Fruit fly (Drosophila melanogaster) whole organism, embryonic: ENCODE results near the gene CG46387.

Experiments
- Antp ChIP-seq: fragments of 200-800 bp; sonication (Bioruptor generic); optimal IDR thresholded peaks from 3 replicates; lab custom pipeline; 2016; ENCODE audit warnings: missing biosample characterization, missing genetic modification characterization
- CG10147 ChIP-seq: fragments of 200-800 bp; sonication (Bioruptor generic); optimal IDR thresholded peaks from 2 replicates; lab custom pipeline; 2019; ENCODE audit warnings: missing biosample characterization, mild to moderate bottlenecking, missing genetic modification characterization, moderate library complexity
- CG10274 ChIP-seq: fragments of 200-800 bp; sonication (Bioruptor generic); optimal IDR thresholded peaks from 3 replicates; lab custom pipeline; 2017; ENCODE audit warnings: missing biosample characterization, mild to moderate bottlenecking, missing genetic modification characterization
- CG10654 ChIP-seq: fragments of 200-800 bp; sonication (Bioruptor generic); optimal IDR thresholded peaks from 2 replicates; lab custom pipeline; 2016; ENCODE audit warnings: missing biosample characterization, missing genetic modification characterization
- CG11398 ChIP-seq: fragments of 200-800 bp; sonication (Bioruptor generic); optimal IDR thresholded peaks from 2 replicates; lab custom pipeline; 2016; ENCODE audit warnings: missing biosample characterization, missing genetic modification characterization
- CG12155 ChIP-seq: fragments of 200-800 bp; sonication (Bioruptor generic); optimal IDR thresholded peaks from 3 replicates; lab custom pipeline; 2016; ENCODE audit warnings: missing biosample characterization, missing genetic modification characterization
- CG12236 ChIP-seq: fragments of 200-800 bp; sonication (Bioruptor generic); optimal IDR thresholded peaks from 2 replicates; lab custom pipeline; 2016; ENCODE audit warnings: missing biosample characterization, missing genetic modification characterization
- CG12659 ChIP-seq: fragments of 200-800 bp; sonication (Bioruptor generic); optimal IDR thresholded peaks from 3 replicates; lab custom pipeline; 2017; ENCODE audit warnings: mild to moderate bottlenecking, missing biosample characterization, missing genetic modification reagents, missing genetic modification characterization
- CG13775 ChIP-seq: fragments of 200-800 bp; sonication (Bioruptor generic); optimal IDR thresholded peaks from 3 replicates; lab custom pipeline; 2017; ENCODE audit warnings: missing biosample characterization, mild to moderate bottlenecking, missing genetic modification characterization
- CG13894 ChIP-seq: fragments of 200-800 bp; sonication (Bioruptor generic); optimal IDR thresholded peaks from 3 replicates; lab custom pipeline; 2018; ENCODE audit warnings: missing biosample characterization, mild to moderate bottlenecking, missing genetic modification characterization, moderate library complexity
- CG14710 ChIP-seq: fragments of 200-800 bp; sonication (Bioruptor generic); optimal IDR thresholded peaks from 3 replicates; lab custom pipeline; 2019; ENCODE audit warnings: missing biosample characterization, mild to moderate bottlenecking, missing genetic modification characterization, moderate library complexity
- CG17186 ChIP-seq: fragments of 200-800 bp; sonication (Bioruptor generic); optimal IDR thresholded peaks from 3 replicates; lab custom pipeline; 2017; ENCODE audit warnings: missing biosample characterization, missing genetic modification reagents, missing genetic modification characterization
- CG17361 ChIP-seq: fragments of 200-800 bp; sonication (Bioruptor generic); IDR thresholded peaks from 3 replicates; pipeline ENCODE4 v1.3.6; 2022; ENCODE audit warnings: missing biosample characterization, missing genetic modification characterization
- CG17385 ChIP-seq: fragments of 200-800 bp; sonication (Bioruptor generic); optimal IDR thresholded peaks from 3 replicates; lab custom pipeline; 2018; ENCODE audit warnings: missing biosample characterization, mild to moderate bottlenecking, missing genetic modification characterization
- CG18764 ChIP-seq: fragments of 200-800 bp; sonication (Bioruptor generic); optimal IDR thresholded peaks from 3 replicates; lab custom pipeline; 2016; ENCODE audit warnings: missing biosample characterization, missing genetic modification characterization
- CG3065 ChIP-seq: fragments of 200-800 bp; sonication (Bioruptor generic); optimal IDR thresholded peaks from 2 replicates; lab custom pipeline; 2016; ENCODE audit warnings: missing biosample characterization, missing genetic modification characterization
- CG31441 ChIP-seq: fragments of 200-800 bp; sonication (Bioruptor generic); IDR thresholded peaks from 2 replicates; pipeline ENCODE4 v1.3.6; 2022; ENCODE audit warnings: missing biosample characterization, missing genetic modification characterization
- CG3847 ChIP-seq: fragments of 200-800 bp; sonication (Bioruptor generic); IDR thresholded peaks from 2 replicates; pipeline ENCODE4 v1.3.6; 2022; ENCODE audit warnings: missing biosample characterization, missing genetic modification characterization
- CG4707 ChIP-seq: fragments of 200-800 bp; sonication (Bioruptor generic); optimal IDR thresholded peaks from 2 replicates; lab custom pipeline; 2018; ENCODE audit warnings: missing biosample characterization, mild to moderate bottlenecking, missing genetic modification characterization, moderate library complexity
- CG5245 ChIP-seq: fragments of 200-800 bp; sonication (Bioruptor generic); optimal IDR thresholded peaks from 3 replicates; lab custom pipeline; 2016; ENCODE audit warnings: missing biosample characterization, missing genetic modification characterization
- CG8281 ChIP-seq: fragments of 200-800 bp; sonication (Bioruptor generic); optimal IDR thresholded peaks from 2 replicates; lab custom pipeline; 2018; ENCODE audit warnings: missing biosample characterization, mild to moderate bottlenecking, missing genetic modification characterization, moderate library complexity
- CG8290 ChIP-seq, 3 experiments: fragments of 200-800 bp; sonication (Bioruptor generic); optimal IDR thresholded peaks; 2 replicates each; lab custom pipeline; 2016 to 2019; ENCODE audit warnings: missing biosample characterization in 3 of 3, missing genetic modification characterization in 3 of 3, mild to moderate bottlenecking in 2 of 3, moderate library complexity in 1 of 3
- CG9727 ChIP-seq: fragments of 200-800 bp; sonication (Bioruptor generic); optimal IDR thresholded peaks from 3 replicates; lab custom pipeline; 2017; ENCODE audit warnings: missing biosample characterization, mild to moderate bottlenecking, missing genetic modification characterization
- CoRest ChIP-seq: fragments of 200-800 bp; sonication (Bioruptor generic); optimal IDR thresholded peaks from 3 replicates; lab custom pipeline; 2018; ENCODE audit warnings: missing biosample characterization, mild to moderate bottlenecking, missing genetic modification characterization, moderate library complexity
- Dip3 ChIP-seq: fragments of 200-800 bp; sonication (Bioruptor generic); optimal IDR thresholded peaks from 3 replicates; lab custom pipeline; 2016; ENCODE audit warnings: missing biosample characterization, missing genetic modification characterization
- Drgx ChIP-seq: fragments of 200-800 bp; sonication (Bioruptor generic); IDR thresholded peaks from 2 replicates; pipeline ENCODE4 v1.3.6; 2022; ENCODE audit warnings: missing biosample characterization, missing genetic modification characterization
- Fer3 ChIP-seq: fragments of 200-800 bp; sonication (Bioruptor generic); optimal IDR thresholded peaks from 2 replicates; lab custom pipeline; 2018; ENCODE audit warnings: missing biosample characterization, mild to moderate bottlenecking, missing genetic modification characterization, moderate library complexity
- Hand ChIP-seq: fragments of 200-800 bp; sonication (Bioruptor generic); optimal IDR thresholded peaks from 2 replicates; lab custom pipeline; 2017; ENCODE audit warnings: mild to moderate bottlenecking, missing biosample characterization, missing genetic modification reagents, missing genetic modification characterization
- Max ChIP-seq: fragments of 200-800 bp; sonication (Bioruptor generic); optimal IDR thresholded peaks from 2 replicates; lab custom pipeline; 2016; ENCODE audit warnings: missing biosample characterization, mild to moderate bottlenecking, missing genetic modification characterization
- Mes4 ChIP-seq: fragments of 200-800 bp; sonication (Bioruptor generic); optimal IDR thresholded peaks from 2 replicates; lab custom pipeline; 2016; ENCODE audit warnings: missing biosample characterization, missing genetic modification characterization
- Opbp ChIP-seq: fragments of 200-800 bp; sonication (Bioruptor generic); IDR thresholded peaks from 3 replicates; pipeline ENCODE4 v1.3.6; 2022; ENCODE audit warnings: missing biosample characterization, missing genetic modification characterization; ENCODE audit not compliant: partially characterized antibody
- Sry-δ ChIP-seq: fragments of 200-800 bp; sonication (Bioruptor generic); optimal IDR thresholded peaks from 2 replicates; lab custom pipeline; 2016; ENCODE audit warnings: missing biosample characterization, missing genetic modification characterization
- Vsx1 ChIP-seq: fragments of 200-800 bp; sonication (Bioruptor generic); optimal IDR thresholded peaks from 2 replicates; lab custom pipeline; 2017; ENCODE audit warnings: missing biosample characterization, mild to moderate bottlenecking, missing genetic modification characterization, missing genetic modification reagents
- al ChIP-seq: fragments of 200-800 bp; sonication (Bioruptor generic); IDR thresholded peaks from 2 replicates; pipeline ENCODE4 v1.3.6; 2022; ENCODE audit warnings: missing biosample characterization, missing genetic modification characterization
- amos ChIP-seq: fragments of 200-800 bp; sonication (Bioruptor generic); IDR thresholded peaks from 2 replicates; pipeline ENCODE4 v1.3.6; 2022; ENCODE audit warnings: missing biosample characterization, missing genetic modification characterization; ENCODE audit not compliant: partially characterized antibody
- dpn ChIP-seq, 2 experiments: fragments of 200-800 bp; sonication (Bioruptor generic); optimal IDR thresholded peaks; 3 replicates each; lab custom pipeline; 2016; ENCODE audit warnings: missing biosample characterization in 2 of 2, missing genetic modification characterization in 2 of 2
- fd96Cb ChIP-seq: fragments of 200-800 bp; sonication (Bioruptor generic); optimal IDR thresholded peaks from 2 replicates; lab custom pipeline; 2018; ENCODE audit warnings: missing biosample characterization, mild to moderate bottlenecking, missing genetic modification characterization, moderate library complexity
- fru ChIP-seq: fragments of >200 bp; optimal IDR thresholded peaks from 2 replicates; lab custom pipeline; 2017
- gfzf ChIP-seq: fragments of 200-800 bp; sonication (Bioruptor generic); optimal IDR thresholded peaks from 2 replicates; lab custom pipeline; 2016; ENCODE audit warnings: missing biosample characterization, mild to moderate bottlenecking, missing genetic modification characterization, moderate library complexity
- hbn ChIP-seq: fragments of 200-800 bp; sonication (Bioruptor generic); IDR thresholded peaks from 2 replicates; pipeline ENCODE4 v1.3.6; 2022; ENCODE audit warnings: missing biosample characterization, missing genetic modification characterization; ENCODE audit not compliant: partially characterized antibody
- kni ChIP-seq: fragments of 200-800 bp; sonication (Bioruptor generic); optimal IDR thresholded peaks from 3 replicates; lab custom pipeline; 2017; ENCODE audit warnings: mild to moderate bottlenecking, missing biosample characterization, missing genetic modification reagents, missing genetic modification characterization
- lola ChIP-seq, 3 experiments: fragments of >200 bp in 2 of 3; fragments of 200-800 bp in 1 of 3; sonication (Bioruptor generic) in 1 of 3; optimal IDR thresholded peaks; 2 replicates each; lab custom pipeline; 2017 to 2019; ENCODE audit warnings: missing biosample characterization in 3 of 3, missing genetic modification characterization in 3 of 3, mild to moderate bottlenecking in 1 of 3, moderate library complexity in 1 of 3
- sd ChIP-seq: fragments of 200-800 bp; sonication (Bioruptor generic); optimal IDR thresholded peaks from 3 replicates; lab custom pipeline; 2018; ENCODE audit warnings: missing biosample characterization, mild to moderate bottlenecking, missing genetic modification characterization, moderate library complexity
- sens-2 ChIP-seq: fragments of 200-800 bp; sonication (Bioruptor generic); IDR thresholded peaks from 2 replicates; pipeline ENCODE4 v1.3.6; 2022; ENCODE audit warnings: missing biosample characterization, missing genetic modification characterization
- slbo ChIP-seq: fragments of 200-800 bp; sonication (Bioruptor generic); IDR thresholded peaks from 2 replicates; pipeline ENCODE4 v1.3.6; 2022; ENCODE audit warnings: missing biosample characterization, missing genetic modification characterization
- slou ChIP-seq: fragments of 200-800 bp; sonication (Bioruptor generic); optimal IDR thresholded peaks from 3 replicates; lab custom pipeline; 2016; ENCODE audit warnings: missing biosample characterization, missing genetic modification characterization
- tgo ChIP-seq: fragments of 200-800 bp; sonication (Bioruptor generic); IDR thresholded peaks from 3 replicates; pipeline ENCODE4 v1.3.6; 2022; ENCODE audit warnings: missing biosample characterization, missing genetic modification characterization

CG46387 gene

dm6 chr3L:9859624-9860023 lies 38.8 kb upstream of the CG46387 start, which contains the start of gene CG10809 (continued):
- no peak for TF ChIP-seq CG5245 (GFP tag; lab: Kevin White, UChicago)
- peak; percentile 91 for TF ChIP-seq Sry-δ (GFP tag; lab: Kevin White, UChicago)
- TF ChIP-seq Opbp = peak; percentile 94
- no peak for TF ChIP-seq sens-2 (GFP tag; lab: Robert Waterston, UW)
- peak; percentile 79 for TF ChIP-seq hbn
- peak; percentile 96 for TF ChIP-seq amos (GFP tag; lab: Robert Waterston, UW)
- TF ChIP-seq Max = peak; percentile 44
- TF ChIP-seq fru (lab: Kevin White, UChicago) = no peak
- TF ChIP-seq Dip3 (GFP tag; lab: Kevin White, UChicago) = peak; percentile 8
- peak; percentile 7 for TF ChIP-seq fd96Cb (tag; lab: Kevin White, UChicago)
- TF ChIP-seq kni (GFP tag; lab: Kevin White, UChicago) = no peak
- TF ChIP-seq CG11398 (GFP tag; lab: Kevin White, UChicago) = no peak
- 0 out of 2 replicates have a peak, but pooled peaks have one; percentile 13 for TF ChIP-seq CG31441
- TF ChIP-seq CG12236 (GFP tag; lab: Kevin White, UChicago) = no peak
- no peak for TF ChIP-seq Hand (GFP tag; lab: Kevin White, UChicago)
- TF ChIP-seq al (GFP tag; lab: Robert Waterston, UW) = peak; percentile 49
- TF ChIP-seq CoRest (tag; lab: Kevin White, UChicago) = peak; percentile 48
- TF ChIP-seq CG13894 (tag; lab: Kevin White, UChicago) = peak; percentile 32
- peak; percentile 4 for TF ChIP-seq CG10147
- peak in 1 of 3 experiments; percentile 36 for TF ChIP-seq lola (GFP tag; optimal IDR thresholded peaks at IDR 0.05; lab: Kevin White, UChicago)
- TF ChIP-seq CG18764 (GFP tag; lab: Kevin White, UChicago) = peak; percentile 22
- no peak for TF ChIP-seq CG8281
- TF ChIP-seq CG17186 (GFP tag; lab: Kevin White, UChicago) = peak; percentile 60
- TF ChIP-seq Vsx1 (GFP tag; lab: Kevin White, UChicago) = no peak
- peak; percentile 22; the same call in 1 of the 2 replicates for TF ChIP-seq CG3847 (GFP tag; lab: Robert Waterston, UW)
- peak; percentile 37 for TF ChIP-seq CG12155 (GFP tag; lab: Kevin White, UChicago)
- TF ChIP-seq Drgx (GFP tag; lab: Robert Waterston, UW) = no peak
- TF ChIP-seq slou = peak; percentile 8
- peak; percentile 19 for TF ChIP-seq CG13775 (GFP tag; lab: Kevin White, UChicago)
- peak; percentile 52; the same call in 1 of the 2 replicates for TF ChIP-seq slbo
- TF ChIP-seq tgo (GFP tag; lab: Robert Waterston, UW) = no peak
- TF ChIP-seq dpn (GFP tag; optimal IDR thresholded peaks at IDR 0.05; lab: Kevin White, UChicago) = peak in 1 of 2 experiments; percentile 44
- peak; percentile 72 for TF ChIP-seq gfzf (GFP tag; lab: Kevin White, UChicago)
- peak; percentile 33 for TF ChIP-seq Fer3 (tag; lab: Kevin White, UChicago)
- TF ChIP-seq CG3065 (GFP tag; lab: Kevin White, UChicago) = no peak
- peak; percentile 12 for TF ChIP-seq Antp (GFP tag; lab: Kevin White, UChicago)
- TF ChIP-seq CG17361 (GFP tag; lab: Robert Waterston, UW) = peak; percentile 56; the same call in 2 of the 3 replicates
- peak; percentile 34 for TF ChIP-seq CG8290 (GFP tag; optimal IDR thresholded peaks at IDR 0.05; lab: Kevin White, UChicago)
- no peak for TF ChIP-seq CG8290 (tag; optimal IDR thresholded peaks at IDR 0.05; lab: Kevin White, UChicago)
- TF ChIP-seq CG14710 (tag; lab: Kevin White, UChicago) = peak; percentile 79
- TF ChIP-seq sd = peak; percentile 61
- no peak for TF ChIP-seq CG10274
- no peak for TF ChIP-seq CG4707 (GFP tag; lab: Kevin White, UChicago)
- TF ChIP-seq CG10654 (GFP tag; lab: Kevin White, UChicago) = peak; percentile 20
- peak; percentile 85 for TF ChIP-seq CG12659 (GFP tag; lab: Kevin White, UChicago)
- peak; percentile 6 for TF ChIP-seq CG17385
- peak; percentile 6 for TF ChIP-seq Mes4 (GFP tag; lab: Kevin White, UChicago)
- peak; percentile 48 for TF ChIP-seq CG9727 (GFP tag; lab: Kevin White, UChicago)
